Fruit fly (Drosophila melanogaster) S2 (cell line): Measurements from ENCODE around the gene Scsalpha2.

Experiments used
- CG8478 ChIP-seq: fragments of >200 bp; optimal IDR thresholded peaks from 2 replicates; lab custom pipeline; 2018
- CTCF ChIP-seq, 2 experiments: fragments of >200 bp; optimal IDR thresholded peaks; 2 replicates each; lab custom pipeline; 2018

dm6 chr3R:19470607-19471006, 7.7 kb upstream of the Scsalpha2 start:
- no peak for TF ChIP-seq CG8478 (lab: Kevin White, UChicago)
- no peak for TF ChIP-seq CTCF (optimal IDR thresholded peaks at IDR 0.05; lab: Kevin White, UChicago)
